Worm (Caenorhabditis elegans): ENCODE data around the gene scvp-1.

- TF ChIP-seq fos-1 (tag; optimal IDR thresholded peaks at IDR 0.05) (no peak), nhr-10 (tag; optimal IDR thresholded peaks at IDR 0.05) (no peak), nhr-102 (tag; optimal IDR thresholded peaks at IDR 0.05) (no peak), dve-1 (tag; optimal IDR thresholded peaks at IDR 0.05; ENCODE audit: insufficient read depth) (peak; percentile 42)
These were observed 22.5 kb upstream of the scvp-1 start for ce11 chrV:10953471-10954155.
